Worm (Caenorhabditis elegans) whole organism, L3 larva: ENCODE data around the gene Y55F3AR.2.

Source experiments
- daf-12 ChIP-seq: fragments of 150-350 bp; optimal IDR thresholded peaks from 2 replicates; lab custom pipeline; 2014; ENCODE audit warnings: missing biosample characterization, missing genetic modification reagents, missing genetic modification characterization
- elt-2 ChIP-seq: sonication (generic microtip); optimal IDR thresholded peaks from 2 replicates; lab custom pipeline; 2016; ENCODE audit warnings: missing genetic modification reagents, mild to moderate bottlenecking, missing genetic modification characterization, missing compliant biosample characterization
- elt-3 ChIP-seq, 3 experiments: fragments of 150-350 bp in 1 of 3; sonication (generic microtip) in 2 of 3; optimal IDR thresholded peaks; 2 replicates in 2 of 3; 4 replicates in 1 of 3; lab custom pipeline; 2014 to 2017; ENCODE audit warnings: missing biosample characterization in 3 of 3, missing genetic modification characterization in 3 of 3
- fkh-10 ChIP-seq: sonication (generic microtip); optimal IDR thresholded peaks from 2 replicates; lab custom pipeline; 2017; ENCODE audit warnings: missing biosample characterization, missing genetic modification reagents, missing genetic modification characterization
- fkh-2 ChIP-seq: fragments of 150-350 bp; optimal IDR thresholded peaks from 2 replicates; lab custom pipeline; 2014; ENCODE audit warnings: missing biosample characterization, missing genetic modification reagents, missing genetic modification characterization
- nhr-28 ChIP-seq: fragments of 150-350 bp; optimal IDR thresholded peaks from 2 replicates; lab custom pipeline; 2014; ENCODE audit warnings: missing biosample characterization, missing genetic modification characterization
- nhr-43 ChIP-seq: sonication (generic microtip); optimal IDR thresholded peaks from 2 replicates; lab custom pipeline; 2016; ENCODE audit warnings: mild to moderate bottlenecking, missing genetic modification characterization, missing compliant biosample characterization; ENCODE audit not compliant: poor library complexity, severe bottlenecking
- pha-4 ChIP-seq: fragments of 150-350 bp; optimal IDR thresholded peaks from 2 replicates; lab custom pipeline; 2014; ENCODE audit warnings: missing biosample characterization, missing genetic modification reagents, missing genetic modification characterization
- snpc-4 ChIP-seq: fragments of 150-350 bp; optimal IDR thresholded peaks from 2 replicates; lab custom pipeline; 2014; ENCODE audit warnings: missing biosample characterization, missing genetic modification characterization
- zag-1 ChIP-seq: fragments of 150-350 bp; optimal IDR thresholded peaks from 2 replicates; lab custom pipeline; 2014; ENCODE audit warnings: missing biosample characterization, missing genetic modification characterization

- TF ChIP-seq fkh-2 (tag; lab: Kevin White, UChicago) (no peak), pha-4 (tag; lab: Kevin White, UChicago) (peak; percentile 45), zag-1 (tag; lab: Kevin White, UChicago) (no peak), nhr-28 (tag; lab: Kevin White, UChicago) (no peak), elt-3 (tag; optimal IDR thresholded peaks at IDR 0.05; lab: Kevin White, UChicago) (no peak), elt-2 (no peak), fkh-10 (GFP tag; lab: Kevin White, UChicago) (no peak), daf-12 (tag; lab: Kevin White, UChicago) (no peak), nhr-43 (tag; lab: Kevin White, UChicago) (no peak), snpc-4 (tag; lab: Kevin White, UChicago) (no peak)
Observed at ce11 chrIV:1054736-1055135, 39.6 kb upstream of the Y55F3AR.2 start, which contains the start of gene dcap-1.
